Fruit fly (Drosophila melanogaster): ENCODE data around the gene CG18598.

- no peak for TF ChIP-seq psq (optimal IDR thresholded peaks at IDR 0.05)
- TF ChIP-seq Myc (optimal IDR thresholded peaks at IDR 0.05) = no peak
- no peak for TF ChIP-seq ttk (optimal IDR thresholded peaks at IDR 0.05)
- no peak for TF ChIP-seq h (optimal IDR thresholded peaks at IDR 0.05)
- no peak for TF ChIP-seq Sin3A (optimal IDR thresholded peaks at IDR 0.05)
- TF ChIP-seq insv (optimal IDR thresholded peaks at IDR 0.05) = no peak
Observed at dm6 chr3R:18223434-18223833, 27.5 kb upstream of the CG18598 start, which contains the start of the genes mTerf5 and Non3.
